Fruit fly (Drosophila melanogaster): ENCODE measurements around the gene CG6041.

Gene CG6041

dm6 chrX:5900146-5901093 lies 47.5 kb upstream of the CG6041 start, which contains the start of gene Act5C:
Gene Act5C, plus strand, starts transcription at chrX:5900861.
- TF ChIP-seq CG6276 (GFP tag; optimal IDR thresholded peaks at IDR 0.05), result peak; percentile 95
- peak; percentile 95 for TF ChIP-seq acj6 (GFP tag; optimal IDR thresholded peaks at IDR 0.05)
- peak; percentile 97 for TF ChIP-seq Ets96B (tag; optimal IDR thresholded peaks at IDR 0.05)
- TF ChIP-seq CG9139 (GFP tag; optimal IDR thresholded peaks at IDR 0.05), result peak; percentile 91
- TF ChIP-seq CG11762 (GFP tag; optimal IDR thresholded peaks at IDR 0.05; ENCODE audit: insufficient read depth), result peak; percentile 92
- TF ChIP-seq Sox15 (GFP tag; optimal IDR thresholded peaks at IDR 0.05), result peak; percentile 93
- peak; percentile 96 for TF ChIP-seq Gug (GFP tag; IDR thresholded peaks at IDR 0.05)
- TF ChIP-seq CG6792 (GFP tag; optimal IDR thresholded peaks at IDR 0.05), result peak; percentile 97
- TF ChIP-seq topi (GFP tag; optimal IDR thresholded peaks at IDR 0.05), result peak; percentile 98
- TF ChIP-seq CG7368 (GFP tag; optimal IDR thresholded peaks at IDR 0.05), result peak; percentile 97
- TF ChIP-seq CG34406 (GFP tag; optimal IDR thresholded peaks at IDR 0.05), result peak; percentile 95
- peak; percentile 98 for TF ChIP-seq pdm3 (GFP tag; optimal IDR thresholded peaks at IDR 0.05)
- TF ChIP-seq esn (GFP tag; optimal IDR thresholded peaks at IDR 0.05), result peak; percentile 98
- TF ChIP-seq OdsH (GFP tag; optimal IDR thresholded peaks at IDR 0.05), result peak; percentile 96
- TF ChIP-seq Smox (GFP tag; optimal IDR thresholded peaks at IDR 0.05), result peak; percentile 96
- TF ChIP-seq CG10669 (GFP tag; optimal IDR thresholded peaks at IDR 0.05), result peak; percentile 99
- peak; percentile 97 for TF ChIP-seq Met (GFP tag; optimal IDR thresholded peaks at IDR 0.05)
- peak; percentile 95 to 98 for TF ChIP-seq ss (GFP tag; optimal IDR thresholded peaks at IDR 0.05)
- peak; percentile 95 for TF ChIP-seq Hr4 (GFP tag; optimal IDR thresholded peaks at IDR 0.05)
- peak; percentile 98 for TF ChIP-seq CG3032 (tag; optimal IDR thresholded peaks at IDR 0.05)
- TF ChIP-seq CG31627 (GFP tag; optimal IDR thresholded peaks at IDR 0.05), result peak; percentile 96
- peak; percentile 96 for TF ChIP-seq CG15336 (GFP tag; IDR thresholded peaks at IDR 0.05)
- TF ChIP-seq fd59A (GFP tag; optimal IDR thresholded peaks at IDR 0.05), result peak; percentile 97
- peak; percentile 96 for TF ChIP-seq spab (GFP tag; optimal IDR thresholded peaks at IDR 0.05)
- TF ChIP-seq fkh (GFP tag; optimal IDR thresholded peaks at IDR 0.05), result peak; percentile 38
- TF ChIP-seq Lpt (GFP tag; optimal IDR thresholded peaks at IDR 0.05), result peak; percentile 94
- peak; percentile 97 for TF ChIP-seq vri (GFP tag; optimal IDR thresholded peaks at IDR 0.05)
- TF ChIP-seq Ets21C (GFP tag; optimal IDR thresholded peaks at IDR 0.05), result peak; percentile 92
- peak; percentile 98 for TF ChIP-seq cyc (GFP tag; optimal IDR thresholded peaks at IDR 0.05)
- TF ChIP-seq CG8319 (GFP tag; optimal IDR thresholded peaks at IDR 0.05), result peak; percentile 93
- peak; percentile 99 for TF ChIP-seq CG1621 (tag; optimal IDR thresholded peaks at IDR 0.05)
- TF ChIP-seq net (GFP tag; optimal IDR thresholded peaks at IDR 0.05), result peak; percentile 97
- TF ChIP-seq salr (GFP tag; optimal IDR thresholded peaks at IDR 0.05), result peak; percentile 90 to 98
- TF ChIP-seq lz (GFP tag; optimal IDR thresholded peaks at IDR 0.05), result peak; percentile 97
- TF ChIP-seq eg (GFP tag; IDR thresholded peaks at IDR 0.05), result peak; percentile 98
- TF ChIP-seq svp (GFP tag), result peak; percentile 99
- peak; percentile 97 for TF ChIP-seq CG6808 (GFP tag; optimal IDR thresholded peaks at IDR 0.05)
- TF ChIP-seq CG11294 (GFP tag; IDR thresholded peaks at IDR 0.05), result peak; percentile 91
- peak; percentile 96 for TF ChIP-seq CG32006 (GFP tag; optimal IDR thresholded peaks at IDR 0.05)
- peak; percentile 98 for TF ChIP-seq Eip75B (GFP tag; optimal IDR thresholded peaks at IDR 0.05)
- peak; percentile 86 for TF ChIP-seq Blimp-1 (GFP tag; optimal IDR thresholded peaks at IDR 0.05)
- peak; percentile 98 for TF ChIP-seq CG6163 (GFP tag; IDR thresholded peaks at IDR 0.05)
- peak; percentile 95 for TF ChIP-seq CG8119 (GFP tag; IDR thresholded peaks at IDR 0.05)
- peak; percentile 98 for TF ChIP-seq CG3919 (GFP tag; optimal IDR thresholded peaks at IDR 0.05)
- peak; percentile 96 for TF ChIP-seq CG16779 (tag; optimal IDR thresholded peaks at IDR 0.05)
- peak; percentile 98 for TF ChIP-seq Hr39 (GFP tag; optimal IDR thresholded peaks at IDR 0.05)
- peak; percentile 93 for TF ChIP-seq CG11902 (GFP tag; optimal IDR thresholded peaks at IDR 0.05)
- TF ChIP-seq fd85E (GFP tag; optimal IDR thresholded peaks at IDR 0.05), result peak; percentile 85
- peak; percentile 96 for TF ChIP-seq achi (GFP tag; optimal IDR thresholded peaks at IDR 0.05)

Data from whole organism, prepupa.